Fruit fly (Drosophila melanogaster) whole organism, prepupa: ENCODE results near the gene CG14785.

Source experiments
- CG10631 ChIP-seq: fragments of 200-800 bp; sonication (Bioruptor generic); optimal IDR thresholded peaks from 2 replicates; lab custom pipeline; 2016; ENCODE audit warnings: missing biosample characterization, missing genetic modification characterization
- CG3032 ChIP-seq: fragments of 200-800 bp; optimal IDR thresholded peaks from 2 replicates; lab custom pipeline; 2019; ENCODE audit warnings: missing biosample characterization, mild to moderate bottlenecking, missing genetic modification characterization, moderate library complexity
- CG32006 ChIP-seq: fragments of 200-800 bp; sonication (Bioruptor generic); optimal IDR thresholded peaks from 3 replicates; lab custom pipeline; 2017; ENCODE audit warnings: missing biosample characterization, mild to moderate bottlenecking, missing genetic modification characterization
- CG6792 ChIP-seq: fragments of 200-800 bp; sonication (Bioruptor generic); optimal IDR thresholded peaks from 3 replicates; lab custom pipeline; 2016; ENCODE audit warnings: missing biosample characterization, missing genetic modification characterization
- CG6808 ChIP-seq: fragments of 200-800 bp; sonication (Bioruptor generic); optimal IDR thresholded peaks from 3 replicates; lab custom pipeline; 2017; ENCODE audit warnings: missing biosample characterization, missing genetic modification characterization, mild to moderate bottlenecking, moderate library complexity, missing genetic modification reagents
- Eip75B ChIP-seq: fragments of 200-800 bp; sonication (Bioruptor generic); optimal IDR thresholded peaks from 3 replicates; lab custom pipeline; 2016; ENCODE audit warnings: missing biosample characterization, missing genetic modification characterization
- Ets96B ChIP-seq: fragments of 200-800 bp; optimal IDR thresholded peaks from 2 replicates; lab custom pipeline; 2019; ENCODE audit warnings: missing biosample characterization, mild to moderate bottlenecking, missing genetic modification characterization, moderate library complexity
- Gug ChIP-seq: fragments of 200-800 bp; sonication (Bioruptor generic); IDR thresholded peaks from 2 replicates; pipeline ENCODE4 v1.3.6; 2022; ENCODE audit warnings: missing biosample characterization, missing genetic modification characterization
- Hr4 ChIP-seq: fragments of 200-800 bp; sonication (Bioruptor generic); optimal IDR thresholded peaks from 3 replicates; lab custom pipeline; 2016; ENCODE audit warnings: missing biosample characterization, missing genetic modification characterization
- dsx ChIP-seq: fragments of 200-800 bp; optimal IDR thresholded peaks from 3 replicates; lab custom pipeline; 2019; ENCODE audit warnings: missing biosample characterization, mild to moderate bottlenecking, missing genetic modification characterization, moderate library complexity; ENCODE audit not compliant: poor library complexity, severe bottlenecking
- fkh ChIP-seq: fragments of 200-800 bp; sonication (Bioruptor generic); optimal IDR thresholded peaks from 3 replicates; lab custom pipeline; 2017; ENCODE audit warnings: missing biosample characterization, mild to moderate bottlenecking, missing genetic modification characterization, moderate library complexity
- net ChIP-seq: fragments of 200-800 bp; sonication (Bioruptor generic); optimal IDR thresholded peaks from 3 replicates; lab custom pipeline; 2016; ENCODE audit warnings: missing biosample characterization, missing genetic modification characterization
- svp ChIP-seq: fragments of 200-800 bp; sonication (Bioruptor generic); peaks from one replicate; lab custom pipeline; 2016; ENCODE audit warnings: missing biosample characterization, missing genetic modification characterization

DNA sequence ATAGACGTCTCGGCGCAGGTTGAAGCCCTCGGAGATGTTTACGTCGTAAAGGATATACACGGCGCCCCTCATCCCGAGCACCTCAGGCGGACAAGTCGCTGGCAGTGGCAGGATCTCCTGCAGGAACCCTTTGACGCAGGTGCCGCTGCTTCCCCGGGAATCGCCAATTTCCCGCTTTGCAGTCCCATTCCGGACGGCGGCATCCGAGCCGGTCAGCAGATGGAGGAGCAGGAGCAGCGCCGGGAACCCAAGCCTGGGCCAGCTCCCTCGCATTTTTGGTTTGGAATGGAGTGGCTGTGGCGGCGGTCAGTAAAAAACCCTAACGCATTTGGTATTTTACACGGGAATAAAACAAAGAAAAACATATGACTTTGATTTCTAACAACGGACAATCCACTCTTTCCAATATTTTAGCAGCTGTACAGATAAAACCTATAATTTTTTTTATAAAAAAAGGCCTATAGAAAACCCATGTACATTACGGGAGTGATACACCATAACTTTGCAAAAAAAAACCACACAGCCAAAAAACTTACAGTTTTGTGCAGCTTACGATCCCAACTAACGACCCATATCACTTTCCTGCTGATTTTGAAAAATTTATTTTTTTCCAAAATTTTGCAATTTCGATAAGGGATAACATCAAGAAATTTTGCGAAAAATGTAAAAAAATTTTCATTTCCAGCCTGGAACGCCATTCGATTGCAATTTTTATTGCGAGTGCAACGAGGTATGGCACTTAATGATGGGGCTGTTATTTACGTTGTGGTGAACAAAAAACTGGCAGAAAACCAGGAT lies 9.1 kb upstream of the CG14785 start, which contains the start of the genes O-fut2 and CG14777:
- TF ChIP-seq CG32006 (GFP tag; lab: Kevin White, UChicago) (peak; percentile 80), svp (peak; percentile 84), Gug (GFP tag; lab: Robert Waterston, UW) (peak; percentile 60; the same call in 1 of the 2 replicates), Ets96B (peak; percentile 13), CG10631 (GFP tag; lab: Kevin White, UChicago) (no peak), dsx (GFP tag; lab: Kevin White, UChicago) (no peak), CG6792 (GFP tag; lab: Kevin White, UChicago) (peak; percentile 54), Hr4 (GFP tag; lab: Kevin White, UChicago) (peak; percentile 67), net (GFP tag; lab: Kevin White, UChicago) (no peak), CG6808 (no peak), CG3032 (tag; lab: Kevin White, UChicago) (peak; percentile 32), Eip75B (GFP tag; lab: Kevin White, UChicago) (peak; percentile 57), fkh (GFP tag; lab: Kevin White, UChicago) (no peak)
